Worm (Caenorhabditis elegans): Measurements from ENCODE around the gene lact-4.
A peak's percentile ranks its signal among the peaks of the same experiment; 100 is the strongest.

lact-4 gene

DNA sequence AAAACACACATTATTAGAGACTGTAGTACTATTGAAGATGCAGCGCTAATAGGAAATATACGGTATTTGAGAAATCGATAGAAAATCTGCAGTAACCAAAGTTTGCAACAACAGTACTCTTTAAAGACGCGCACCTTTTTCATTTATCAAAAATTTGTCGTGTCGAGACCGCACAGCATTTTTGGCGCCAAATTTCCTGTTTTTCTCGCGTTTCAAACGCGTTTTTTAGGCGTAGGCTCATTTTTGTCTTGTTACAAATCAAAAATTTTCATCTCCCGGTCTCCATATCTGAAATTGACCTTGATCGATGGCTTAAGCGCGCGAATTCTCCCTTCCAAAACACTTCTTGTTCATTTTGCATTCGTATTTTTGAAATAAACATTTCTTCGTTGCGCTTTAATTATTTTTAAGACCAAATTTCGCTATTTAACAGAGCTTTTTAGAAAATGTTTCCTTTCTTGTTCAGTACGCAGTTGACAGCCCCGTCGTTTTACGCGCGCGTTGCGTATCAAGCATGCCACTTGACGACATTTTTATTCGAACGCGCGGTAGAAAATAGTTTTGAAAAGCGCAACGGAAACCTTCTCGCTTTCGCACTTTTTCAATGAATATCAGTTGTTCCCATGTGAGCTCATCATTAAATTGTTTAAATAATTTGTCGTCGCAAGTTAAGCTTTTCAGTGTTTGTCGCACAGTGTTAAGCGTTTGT lies 23.4 kb downstream of the lact-4 start:
- TF ChIP-seq zag-1 (tag; optimal IDR thresholded peaks at IDR 0.05), result no peak
- TF ChIP-seq elt-2 (tag; optimal IDR thresholded peaks at IDR 0.05), result no peak
- no peak for TF ChIP-seq nhr-12 (tag; optimal IDR thresholded peaks at IDR 0.05)
- no peak for TF ChIP-seq fkh-2 (tag; optimal IDR thresholded peaks at IDR 0.05)
- TF ChIP-seq aly-2 (tag; optimal IDR thresholded peaks at IDR 0.05), result no peak
- no peak for TF ChIP-seq snpc-4 (tag; optimal IDR thresholded peaks at IDR 0.05)
- TF ChIP-seq sea-2 (GFP tag; optimal IDR thresholded peaks at IDR 0.05), result no peak
- TF ChIP-seq tbx-2 (tag; optimal IDR thresholded peaks at IDR 0.05), result no peak
- no peak for TF ChIP-seq ceh-82 (tag; optimal IDR thresholded peaks at IDR 0.05)
- TF ChIP-seq nhr-23 (tag; optimal IDR thresholded peaks at IDR 0.05), result no peak
- no peak for TF ChIP-seq nfya-1 (tag; optimal IDR thresholded peaks at IDR 0.05; ENCODE audit: insufficient read depth)
- no peak for TF ChIP-seq ceh-16 (tag; optimal IDR thresholded peaks at IDR 0.05)
- no peak for TF ChIP-seq lin-39 (tag; optimal IDR thresholded peaks at IDR 0.05)

DNA sequence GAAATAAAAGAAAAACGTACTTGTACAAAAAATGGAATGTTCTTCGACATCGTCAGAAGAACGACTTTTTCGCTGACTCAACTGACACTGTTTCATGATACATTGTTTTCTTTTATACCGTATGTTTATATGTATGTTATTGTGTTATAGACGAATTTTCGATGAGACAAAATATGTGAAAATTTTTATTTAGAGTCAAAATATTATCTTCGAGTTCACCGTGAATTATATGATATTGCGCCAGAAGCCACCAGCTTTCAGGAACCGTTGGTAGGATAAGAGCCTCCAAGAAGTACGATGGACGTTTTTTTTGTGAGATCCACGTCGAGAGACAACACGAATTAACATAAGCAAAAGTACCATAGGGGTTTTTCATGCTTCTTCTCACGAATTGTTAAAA lies 24.2 kb downstream of the lact-4 start, which contains the start of gene F22B5.6:
F22B5.6 (minus strand) TSS at position 101 of the 400 bp plus-strand sequence.
- no peak for TF ChIP-seq nhr-76 (tag; optimal IDR thresholded peaks at IDR 0.05)
- TF ChIP-seq unc-39 (tag; optimal IDR thresholded peaks at IDR 0.05), result no peak
- no peak for TF ChIP-seq unc-62 (GFP tag; optimal IDR thresholded peaks at IDR 0.05)
- TF ChIP-seq sea-2 (GFP tag; optimal IDR thresholded peaks at IDR 0.05), result no peak
- TF ChIP-seq ceh-16 (tag; optimal IDR thresholded peaks at IDR 0.05), result no peak
- TF ChIP-seq ceh-28 (tag; optimal IDR thresholded peaks at IDR 0.05), result no peak
- no peak for TF ChIP-seq ztf-4 (tag; optimal IDR thresholded peaks at IDR 0.05)
- no peak for TF ChIP-seq nhr-23 (tag; optimal IDR thresholded peaks at IDR 0.05)
- no peak for TF ChIP-seq nhr-12 (tag; optimal IDR thresholded peaks at IDR 0.05)
- TF ChIP-seq ZK546.5 (tag; optimal IDR thresholded peaks at IDR 0.05), result no peak
- no peak for TF ChIP-seq fkh-2 (tag; optimal IDR thresholded peaks at IDR 0.05)
- TF ChIP-seq R02D3.7 (tag; optimal IDR thresholded peaks at IDR 0.05), result no peak

DNA sequence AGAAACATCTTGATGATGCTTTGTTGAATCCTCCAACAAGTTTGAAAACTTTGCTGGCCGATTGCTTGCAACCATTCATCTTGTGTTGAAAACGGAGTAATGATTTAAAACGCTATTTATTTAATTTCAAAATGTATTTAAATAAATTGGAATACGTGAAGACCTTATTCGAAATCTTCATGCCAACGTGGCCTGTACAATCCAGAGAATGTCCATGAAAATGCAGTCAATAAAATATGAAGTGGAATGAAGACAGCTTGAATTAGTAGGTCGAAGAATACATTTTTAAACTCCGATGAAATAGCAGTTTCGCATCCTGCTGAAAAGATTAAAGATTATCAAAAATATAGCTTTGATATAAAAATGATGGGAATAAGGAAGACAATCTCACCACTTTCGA lies 25.8 kb downstream of the lact-4 start, which contains the start of gene F22B5.5:
F22B5.5 (minus strand) TSS at position 101 of the 400 bp plus-strand sequence.
- no peak for TF ChIP-seq daf-12 (tag; optimal IDR thresholded peaks at IDR 0.05)
- TF ChIP-seq unc-39 (tag; optimal IDR thresholded peaks at IDR 0.05), result no peak
- no peak for TF ChIP-seq hmg-11 (tag; optimal IDR thresholded peaks at IDR 0.05)

DNA sequence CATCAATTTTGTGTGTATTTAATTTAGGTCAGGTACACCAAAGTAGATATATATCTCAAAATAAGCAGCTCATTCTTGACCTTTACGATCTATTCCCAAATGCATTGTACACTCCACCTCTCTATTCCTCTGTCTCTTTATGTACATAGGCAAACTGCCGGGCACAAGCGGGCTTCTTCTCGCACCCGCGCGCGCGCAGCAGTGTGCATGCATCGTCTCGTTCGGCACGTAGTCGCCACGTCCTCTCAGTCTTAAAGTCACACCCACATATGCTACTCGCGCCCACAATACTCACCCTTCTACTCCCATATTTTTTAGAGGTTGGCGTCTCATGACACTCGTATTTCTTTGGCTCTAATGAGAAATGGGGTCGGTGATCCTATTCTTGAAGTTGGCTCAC lies 28.9 kb downstream of the lact-4 start:
- TF ChIP-seq lin-39 (tag; optimal IDR thresholded peaks at IDR 0.05) (peak; percentile 90), pha-4 (tag; optimal IDR thresholded peaks at IDR 0.05) (peak; percentile 73), fos-1 (tag; optimal IDR thresholded peaks at IDR 0.05) (no peak)

DNA sequence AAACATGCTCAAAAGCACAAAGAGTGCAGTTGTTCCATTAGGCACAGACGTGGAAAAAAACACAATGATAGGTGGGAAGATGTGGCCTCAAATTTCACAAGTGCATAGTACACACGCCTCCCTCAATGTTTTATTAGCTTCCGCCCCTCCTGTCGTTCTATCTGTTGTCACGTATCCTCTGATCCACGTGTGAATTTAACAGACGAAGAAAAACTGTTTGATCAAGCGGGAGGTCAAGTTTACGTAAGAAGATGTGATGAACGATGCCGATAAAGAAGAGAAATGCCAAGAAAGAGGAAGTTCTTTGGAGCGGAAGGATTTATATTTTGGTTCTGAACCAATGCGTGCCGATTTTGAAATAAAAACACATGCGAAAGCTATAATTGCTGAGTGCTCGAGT lies 29.5 kb downstream of the lact-4 start:
- TF ChIP-seq R02D3.7 (tag; optimal IDR thresholded peaks at IDR 0.05) (no peak), ZK546.5 (tag; optimal IDR thresholded peaks at IDR 0.05) (no peak), zag-1 (tag; optimal IDR thresholded peaks at IDR 0.05) (no peak), lin-39 (tag; optimal IDR thresholded peaks at IDR 0.05) (no peak), pha-4 (tag; optimal IDR thresholded peaks at IDR 0.05) (peak; percentile 10)

DNA sequence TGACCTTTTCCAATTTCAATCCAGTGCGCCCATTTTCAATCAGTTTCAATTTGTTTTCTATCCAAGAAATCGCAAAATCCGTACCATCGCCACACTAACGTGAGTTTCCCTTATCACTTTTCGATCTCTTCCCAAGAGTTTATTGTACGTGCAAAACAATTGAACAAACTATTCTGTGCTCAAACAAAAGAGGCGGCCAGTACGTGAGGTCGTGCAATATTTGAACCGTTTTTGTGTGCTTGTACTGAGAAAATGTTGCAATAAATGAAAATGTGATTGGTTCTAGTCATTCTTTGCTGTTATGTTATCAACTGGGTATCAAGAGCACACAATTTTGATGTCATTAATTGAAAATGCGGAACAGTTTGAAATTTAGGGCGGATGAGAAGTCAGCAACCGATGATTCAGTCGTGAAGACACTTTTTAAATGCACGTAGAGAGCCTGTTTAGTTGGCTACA lies 30.6 kb downstream of the lact-4 start, which contains the start of gene F22B5.4:
F22B5.4 (plus strand) TSS at position 51 of the 459 bp plus-strand sequence.
- TF ChIP-seq nhr-237 (tag; optimal IDR thresholded peaks at IDR 0.05), result no peak
- no peak for TF ChIP-seq fkh-2 (tag; optimal IDR thresholded peaks at IDR 0.05)
- peak; percentile 30 for TF ChIP-seq pqm-1 (tag; optimal IDR thresholded peaks at IDR 0.05)
- peak; percentile 55 for TF ChIP-seq pha-4 (tag; optimal IDR thresholded peaks at IDR 0.05)
- no peak for TF ChIP-seq ceh-82 (tag; optimal IDR thresholded peaks at IDR 0.05)
- TF ChIP-seq ZK546.5 (tag; optimal IDR thresholded peaks at IDR 0.05), result no peak
- TF ChIP-seq jun-1 (tag; optimal IDR thresholded peaks at IDR 0.05), result peak; percentile 12
- TF ChIP-seq fkh-10 (GFP tag; optimal IDR thresholded peaks at IDR 0.05), result no peak

DNA sequence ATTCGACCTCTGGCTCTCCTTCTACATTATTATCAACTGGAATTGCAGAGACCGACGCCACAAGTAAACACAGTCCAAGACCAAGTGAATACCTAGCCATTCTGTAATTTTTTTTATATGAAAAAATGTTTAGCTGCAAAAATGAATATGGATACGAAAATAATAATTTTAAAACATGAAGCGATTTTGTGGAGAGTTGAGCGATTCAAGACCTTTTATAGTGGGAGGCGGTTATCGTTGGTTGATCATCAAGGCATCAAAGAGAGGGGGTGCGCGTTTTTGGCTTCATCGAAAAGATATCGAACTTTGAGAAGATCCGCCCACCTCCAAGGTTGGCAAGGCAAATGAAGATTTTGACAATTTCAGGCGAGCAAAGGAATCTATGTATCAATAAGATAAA lies 33.5 kb downstream of the lact-4 start, which contains the start of gene cut-3:
cut-3 (minus strand) TSS at position 101 of the 400 bp plus-strand sequence.
- no peak for TF ChIP-seq nhr-28 (tag; optimal IDR thresholded peaks at IDR 0.05)
- TF ChIP-seq fkh-10 (GFP tag; optimal IDR thresholded peaks at IDR 0.05), result no peak
- TF ChIP-seq nhr-237 (tag; optimal IDR thresholded peaks at IDR 0.05), result no peak
- no peak for TF ChIP-seq sea-2 (GFP tag; optimal IDR thresholded peaks at IDR 0.05)
- no peak for TF ChIP-seq nhr-76 (tag; optimal IDR thresholded peaks at IDR 0.05)
- TF ChIP-seq egl-27 (tag; optimal IDR thresholded peaks at IDR 0.05), result no peak
- no peak for TF ChIP-seq pha-4 (tag; optimal IDR thresholded peaks at IDR 0.05)
- TF ChIP-seq lin-15B (tag; optimal IDR thresholded peaks at IDR 0.05), result no peak
